Worm (Caenorhabditis elegans): ENCODE data around the gene atx-2.
A peak's percentile ranks its signal among the peaks of the same experiment; 100 is the strongest.

Gene atx-2

DNA sequence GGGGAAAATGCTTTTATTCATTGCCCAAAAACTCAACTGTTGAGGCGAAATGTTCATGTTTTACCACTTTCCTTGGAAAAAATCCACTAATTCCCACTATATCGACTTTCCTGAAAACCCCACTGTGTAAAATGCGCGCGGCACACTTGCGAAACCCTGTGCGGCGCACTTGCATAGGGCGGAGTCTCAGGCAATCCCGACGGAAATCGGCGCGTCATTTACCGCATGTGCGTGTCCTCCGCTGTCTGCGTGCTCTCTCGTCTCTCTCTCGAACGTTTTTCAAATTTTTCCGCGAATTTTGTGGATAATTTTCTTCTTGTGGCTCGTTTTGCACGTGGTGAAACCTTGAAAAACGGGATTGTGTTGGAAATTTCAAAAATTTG lies at the start of gene atx-2 (continued):
- TF ChIP-seq F13H6.1 (tag; optimal IDR thresholded peaks at IDR 0.05) = peak; percentile 97
- TF ChIP-seq C38D4.7 (GFP tag; optimal IDR thresholded peaks at IDR 0.05) = peak; percentile 95
- TF ChIP-seq ceh-30 (tag; optimal IDR thresholded peaks at IDR 0.05) = peak; percentile 98
- peak; percentile 94 for TF ChIP-seq ceh-18 (tag; optimal IDR thresholded peaks at IDR 0.05)
- TF ChIP-seq ceh-14 (tag; optimal IDR thresholded peaks at IDR 0.05) = peak; percentile 99
- TF ChIP-seq pros-1 (tag; optimal IDR thresholded peaks at IDR 0.05) = peak; percentile 22
- TF ChIP-seq ttx-3 (tag; optimal IDR thresholded peaks at IDR 0.05) = peak; percentile 98
- TF ChIP-seq odd-2 (tag; optimal IDR thresholded peaks at IDR 0.05) = peak; percentile 92
- TF ChIP-seq ref-2 (tag; optimal IDR thresholded peaks at IDR 0.05) = peak; percentile 99
- TF ChIP-seq pha-2 (tag; optimal IDR thresholded peaks at IDR 0.05) = peak; percentile 97
- TF ChIP-seq ahr-1 (tag; optimal IDR thresholded peaks at IDR 0.05) = peak; percentile 99
- TF ChIP-seq ceh-34 (tag; optimal IDR thresholded peaks at IDR 0.05) = peak; percentile 99
- TF ChIP-seq K02D7.2 (tag; optimal IDR thresholded peaks at IDR 0.05) = peak; percentile 98
- peak; percentile 98 for TF ChIP-seq hlh-6 (tag; optimal IDR thresholded peaks at IDR 0.05)
- peak; percentile 89 for TF ChIP-seq sdc-2 (tag; optimal IDR thresholded peaks at IDR 0.05)
- TF ChIP-seq gmeb-2 (tag; optimal IDR thresholded peaks at IDR 0.05) = peak; percentile 98
- TF ChIP-seq ama-1 (optimal IDR thresholded peaks at IDR 0.05) = no peak

DNA sequence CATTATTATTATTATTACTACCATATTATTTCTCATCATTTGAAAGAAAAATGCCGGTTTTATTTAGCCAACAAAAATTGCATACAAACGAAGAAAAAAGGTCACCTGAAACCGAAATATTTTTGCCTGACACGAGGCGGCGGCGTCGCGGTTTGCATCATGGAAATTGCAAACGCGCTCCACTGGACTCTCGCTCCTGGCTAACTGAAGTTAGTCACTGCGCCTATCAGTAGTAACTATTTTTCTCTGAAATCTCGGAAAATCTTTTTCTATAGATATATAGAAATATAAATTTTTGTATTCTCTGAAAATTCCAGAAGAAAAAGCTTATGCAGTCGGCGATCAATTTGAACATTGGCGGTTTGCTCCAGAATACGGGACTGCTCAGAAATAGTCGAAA lies 45.4 kb upstream of the atx-2 start, which contains the start of gene ymel-1:
Gene ymel-1 (plus strand): TSS at position 318 of the 400 bp plus-strand sequence.
- TF ChIP-seq elt-2 (tag; optimal IDR thresholded peaks at IDR 0.05) (peak; percentile 34), gmeb-2 (tag; optimal IDR thresholded peaks at IDR 0.05) (no peak), pag-3 (tag; optimal IDR thresholded peaks at IDR 0.05; ENCODE audit: borderline replicate concordance) (no peak), ama-1 (optimal IDR thresholded peaks at IDR 0.05) (peak; percentile 49)

DNA sequence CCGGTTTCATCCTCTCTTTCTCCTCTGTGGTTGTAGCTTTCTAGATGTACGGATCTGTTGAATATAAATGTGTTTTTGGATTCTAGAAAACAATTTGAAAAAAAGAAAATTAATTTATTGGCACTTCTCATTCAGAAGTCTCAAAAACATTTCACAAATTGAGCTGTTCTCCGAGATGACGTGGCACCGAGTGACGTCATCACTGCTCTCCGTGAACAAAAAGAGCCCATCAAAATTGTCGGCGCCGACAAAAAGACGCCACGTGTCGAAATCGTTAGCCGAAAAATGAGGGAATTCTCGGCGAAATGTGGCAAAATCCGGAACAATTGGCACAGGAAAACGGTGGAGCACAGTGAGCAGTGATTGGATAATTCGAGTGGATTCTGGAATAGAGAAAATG lies 39.5 kb upstream of the atx-2 start:
- no peak for TF ChIP-seq ceh-19 (GFP tag; optimal IDR thresholded peaks at IDR 0.05)
- no peak for TF ChIP-seq F13H6.1 (tag; optimal IDR thresholded peaks at IDR 0.05)
- no peak for TF ChIP-seq lin-11 (tag; optimal IDR thresholded peaks at IDR 0.05)
- TF ChIP-seq ceh-9 (tag; optimal IDR thresholded peaks at IDR 0.05) = no peak
- no peak for TF ChIP-seq pha-2 (tag; optimal IDR thresholded peaks at IDR 0.05)

DNA sequence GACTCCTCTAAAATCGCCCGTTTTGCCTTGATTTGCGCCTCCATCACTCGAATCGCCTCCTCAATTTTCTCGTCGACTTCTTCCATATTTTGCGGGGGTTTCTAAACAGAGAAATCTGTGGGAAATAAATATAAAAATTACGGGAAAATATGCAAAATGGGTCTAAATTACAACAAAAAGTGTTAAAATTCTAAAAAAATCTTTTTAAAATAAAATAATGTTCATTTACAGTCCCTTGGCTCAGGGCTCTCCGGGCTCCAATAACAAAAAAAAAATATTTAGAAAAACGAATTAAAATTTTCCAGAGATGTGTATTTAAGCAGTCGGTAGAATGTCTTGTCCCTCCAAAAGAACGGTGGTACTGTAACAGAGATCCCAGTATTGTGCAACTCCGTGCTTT lies 37.3 kb upstream of the atx-2 start, which contains the start of gene M03C11.6:
Gene M03C11.6 (minus strand): TSS at position 101 of the 400 bp plus-strand sequence.
- TF ChIP-seq pqm-1 (tag; optimal IDR thresholded peaks at IDR 0.05) (no peak), Y22D7AL.16 (tag; optimal IDR thresholded peaks at IDR 0.05) (no peak), fax-1 (tag; optimal IDR thresholded peaks at IDR 0.05) (no peak), sdc-2 (tag; optimal IDR thresholded peaks at IDR 0.05) (no peak), unc-86 (tag; optimal IDR thresholded peaks at IDR 0.05) (no peak), ceh-2 (tag; optimal IDR thresholded peaks at IDR 0.05) (no peak), ceh-18 (tag; optimal IDR thresholded peaks at IDR 0.05) (no peak), K09A11.1 (tag; optimal IDR thresholded peaks at IDR 0.05; ENCODE audit: insufficient read depth) (no peak), pax-1 (tag; optimal IDR thresholded peaks at IDR 0.05) (no peak), ceh-24 (tag; optimal IDR thresholded peaks at IDR 0.05) (no peak), pat-9 (tag; optimal IDR thresholded peaks at IDR 0.05) (no peak), eyg-1 (tag; optimal IDR thresholded peaks at IDR 0.05) (no peak), tbx-7 (tag; optimal IDR thresholded peaks at IDR 0.05) (no peak)

DNA sequence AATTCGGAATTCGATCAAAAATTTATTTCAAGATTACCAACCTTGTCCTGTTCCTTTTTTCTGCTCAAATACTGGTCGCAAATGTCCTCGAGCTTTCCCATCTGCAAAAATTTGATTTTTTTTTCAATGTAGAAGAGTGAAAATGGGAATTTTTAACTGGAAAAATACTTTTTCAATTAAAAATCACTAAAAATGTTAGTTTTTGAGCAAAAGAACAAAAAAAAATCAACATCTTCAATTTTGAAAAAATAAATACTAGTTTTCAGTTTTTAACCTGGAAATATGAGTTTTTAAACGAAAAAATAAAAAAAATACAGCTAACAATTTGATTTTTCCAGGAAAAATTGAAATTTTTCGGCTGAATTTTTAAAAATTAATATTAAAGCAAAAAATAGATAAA lies 33.3 kb upstream of the atx-2 start, which contains the start of gene prp-3:
Gene prp-3 (minus strand): TSS at position 101 of the 400 bp plus-strand sequence.
- TF ChIP-seq C38D4.7 (GFP tag; optimal IDR thresholded peaks at IDR 0.05) (no peak), elt-2 (tag; optimal IDR thresholded peaks at IDR 0.05) (no peak), ets-4 (tag; optimal IDR thresholded peaks at IDR 0.05) (no peak), hlh-15 (tag; optimal IDR thresholded peaks at IDR 0.05) (no peak), mec-3 (tag; optimal IDR thresholded peaks at IDR 0.05; ENCODE audit: borderline replicate concordance) (no peak), hlh-8 (tag; optimal IDR thresholded peaks at IDR 0.05) (no peak), ceh-2 (tag; optimal IDR thresholded peaks at IDR 0.05) (no peak), T23F11.4 (GFP tag; optimal IDR thresholded peaks at IDR 0.05) (no peak), unc-3 (GFP tag; conservative IDR thresholded peaks at IDR 0.05) (no peak), unc-3 (tag; optimal IDR thresholded peaks at IDR 0.05) (no peak), pha-4 (tag; optimal IDR thresholded peaks at IDR 0.05) (no peak), pha-2 (tag; optimal IDR thresholded peaks at IDR 0.05) (no peak), ceh-6 (GFP tag; optimal IDR thresholded peaks at IDR 0.05) (no peak)

All from whole organism, late embryonic.